Worm (Caenorhabditis elegans) whole organism, L4 larva: ENCODE data around the gene R09E10.8.
"Not testable (repeated sequence)": the region's sequence is repeated elsewhere in the genome, so short reads cannot be mapped to it uniquely, and the experiment has no call there.

Source experiments
- T20F7.1 ChIP-seq: fragments of 200-800 bp; sonication (Bioruptor generic); optimal IDR thresholded peaks from 2 replicates; lab custom pipeline; 2018; ENCODE audit warnings: mild to moderate bottlenecking, missing genetic modification characterization, missing compliant biosample characterization
- attf-4 ChIP-seq: sonication (generic microtip); optimal IDR thresholded peaks from 3 replicates; lab custom pipeline; 2017; ENCODE audit warnings: missing biosample characterization, missing genetic modification characterization
- ceh-28 ChIP-seq: fragments of 150-350 bp; optimal IDR thresholded peaks from 2 replicates; lab custom pipeline; 2014; ENCODE audit warnings: missing biosample characterization, missing genetic modification reagents, missing genetic modification characterization
- egl-27 ChIP-seq: sonication (generic microtip); optimal IDR thresholded peaks from 3 replicates; lab custom pipeline; 2017; ENCODE audit warnings: missing biosample characterization, missing genetic modification reagents, missing genetic modification characterization
- jun-1 ChIP-seq: fragments of 150-350 bp; optimal IDR thresholded peaks from 2 replicates; lab custom pipeline; 2014; ENCODE audit warnings: missing biosample characterization, missing genetic modification reagents, missing genetic modification characterization
- nhr-28 ChIP-seq: fragments of 150-350 bp; optimal IDR thresholded peaks from 2 replicates; lab custom pipeline; 2014; ENCODE audit warnings: missing biosample characterization, missing genetic modification characterization
- pqm-1 ChIP-seq: sonication (generic microtip); optimal IDR thresholded peaks from 2 replicates; lab custom pipeline; 2017; ENCODE audit warnings: missing biosample characterization, missing genetic modification characterization
- sdz-12 ChIP-seq: fragments of 200-800 bp; sonication (Bioruptor generic); optimal IDR thresholded peaks from 2 replicates; lab custom pipeline; 2018; ENCODE audit warnings: mild to moderate bottlenecking, missing genetic modification characterization, missing compliant biosample characterization
- spr-1 ChIP-seq: sonication (generic microtip); optimal IDR thresholded peaks from 2 replicates; lab custom pipeline; 2016; ENCODE audit warnings: mild to moderate bottlenecking, missing genetic modification characterization, missing compliant biosample characterization
- unc-62 ChIP-seq, 3 experiments: fragments of 150-350 bp in 1 of 3; sonication (generic microtip); optimal IDR thresholded peaks in 2 of 3; peaks in 1 of 3; 1 replicate in 1 of 3; 2 replicates in 2 of 3; lab custom pipeline; 2014 to 2017; ENCODE audit warnings: missing biosample characterization in 3 of 3, missing genetic modification characterization in 3 of 3, missing genetic modification reagents in 3 of 3, missing genotype in 1 of 3

- TF ChIP-seq nhr-28 (tag; lab: Kevin White, UChicago); sdz-12 (GFP tag; lab: Kevin White, UChicago); pqm-1 (tag; lab: Kevin White, UChicago); attf-4; spr-1; egl-27; unc-62 (GFP tag; optimal IDR thresholded peaks at IDR 0.05 in 1 of 2; lab: Kevin White, UChicago); unc-62 (tag; optimal IDR thresholded peaks at IDR 0.05; lab: Kevin White, UChicago); jun-1 (tag; lab: Kevin White, UChicago); ceh-28 (tag; lab: Kevin White, UChicago); T20F7.1 (GFP tag; lab: Kevin White, UChicago): not testable (repeated sequence)
Measured at ce11 chrIV:10322650-10323049, 12.4 kb upstream of the R09E10.8 start, which contains the start of gene R09E10.1.
